Fruit fly (Drosophila melanogaster): ENCODE results near the gene CG31021.

DNA sequence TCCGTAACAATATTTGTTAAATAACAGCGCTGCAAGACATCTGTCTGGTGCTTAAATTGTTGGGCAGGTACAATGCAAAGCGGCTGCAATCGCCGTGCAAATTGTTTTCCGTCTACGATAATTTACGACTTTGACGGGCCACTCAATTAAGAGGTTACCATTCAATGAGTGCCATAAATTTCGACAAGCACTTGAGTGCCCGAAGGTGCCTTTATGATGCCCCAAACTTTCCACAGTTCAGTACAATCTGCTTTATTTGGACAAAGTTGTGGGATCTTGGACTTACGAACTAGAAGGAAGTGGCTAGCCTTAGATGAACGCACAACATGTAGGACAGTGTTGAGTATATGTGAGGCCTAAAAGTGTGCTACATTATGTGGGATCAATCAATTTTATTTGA is 9.3 kb upstream of the CG31021 start:
- TF ChIP-seq CG8119 (GFP tag; IDR thresholded peaks at IDR 0.05) (no peak), fd59A (GFP tag; optimal IDR thresholded peaks at IDR 0.05) (no peak), CG6163 (GFP tag; IDR thresholded peaks at IDR 0.05) (no peak), esn (GFP tag; optimal IDR thresholded peaks at IDR 0.05) (no peak)

All from whole organism, prepupa.